Worm (Caenorhabditis elegans): ENCODE measurements around the gene F20G2.6.

DNA sequence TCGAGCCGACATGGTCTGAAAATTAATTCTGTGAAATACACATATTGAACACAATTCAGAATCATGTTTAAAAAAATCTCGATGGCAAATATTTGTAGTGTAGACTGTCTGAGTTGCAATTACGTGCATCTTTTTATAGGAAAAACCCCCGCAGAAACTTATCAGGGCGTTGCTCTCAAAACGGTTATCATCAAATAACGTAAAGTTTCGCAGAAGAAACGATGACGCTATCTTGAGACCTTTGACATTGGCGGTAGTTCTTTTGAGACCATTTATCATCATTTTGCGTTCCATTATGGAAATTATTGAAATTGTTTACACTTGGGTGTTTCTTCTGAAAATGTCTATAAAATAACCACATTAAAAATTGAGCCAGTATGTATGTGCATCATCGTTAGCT, 32.1 kb upstream of the F20G2.6 start, which contains the start of gene dct-17:
- TF ChIP-seq ceh-43 (GFP tag; optimal IDR thresholded peaks at IDR 0.05) (no peak), unc-62 (GFP tag; optimal IDR thresholded peaks at IDR 0.05) (no peak), M03D4.4 (tag; optimal IDR thresholded peaks at IDR 0.05) (no peak), unc-39 (tag; optimal IDR thresholded peaks at IDR 0.05) (no peak), nhr-28 (tag; optimal IDR thresholded peaks at IDR 0.05) (no peak), unc-120 (tag; optimal IDR thresholded peaks at IDR 0.05; ENCODE audit: poor library complexity, severe bottlenecking) (no peak), sem-2 (GFP tag; optimal IDR thresholded peaks at IDR 0.05) (no peak), hlh-1 (tag; optimal IDR thresholded peaks at IDR 0.05) (no peak), elt-3 (tag; optimal IDR thresholded peaks at IDR 0.05) (no peak), snpc-4 (tag; optimal IDR thresholded peaks at IDR 0.05) (no peak), lsy-2 (tag; optimal IDR thresholded peaks at IDR 0.05) (no peak)

Measured in whole organism, mixed stage, embryonic.